Fruit fly (Drosophila melanogaster) whole organism, larva: ENCODE measurements around the gene eIF4G2.

Experiments
- noc ChIP-seq: fragments of 200-800 bp; sonication (Bioruptor generic); optimal IDR thresholded peaks from 3 replicates; lab custom pipeline; 2019; ENCODE audit warnings: missing biosample characterization, mild to moderate bottlenecking, missing genetic modification characterization, moderate library complexity

eIF4G2 gene

DNA sequence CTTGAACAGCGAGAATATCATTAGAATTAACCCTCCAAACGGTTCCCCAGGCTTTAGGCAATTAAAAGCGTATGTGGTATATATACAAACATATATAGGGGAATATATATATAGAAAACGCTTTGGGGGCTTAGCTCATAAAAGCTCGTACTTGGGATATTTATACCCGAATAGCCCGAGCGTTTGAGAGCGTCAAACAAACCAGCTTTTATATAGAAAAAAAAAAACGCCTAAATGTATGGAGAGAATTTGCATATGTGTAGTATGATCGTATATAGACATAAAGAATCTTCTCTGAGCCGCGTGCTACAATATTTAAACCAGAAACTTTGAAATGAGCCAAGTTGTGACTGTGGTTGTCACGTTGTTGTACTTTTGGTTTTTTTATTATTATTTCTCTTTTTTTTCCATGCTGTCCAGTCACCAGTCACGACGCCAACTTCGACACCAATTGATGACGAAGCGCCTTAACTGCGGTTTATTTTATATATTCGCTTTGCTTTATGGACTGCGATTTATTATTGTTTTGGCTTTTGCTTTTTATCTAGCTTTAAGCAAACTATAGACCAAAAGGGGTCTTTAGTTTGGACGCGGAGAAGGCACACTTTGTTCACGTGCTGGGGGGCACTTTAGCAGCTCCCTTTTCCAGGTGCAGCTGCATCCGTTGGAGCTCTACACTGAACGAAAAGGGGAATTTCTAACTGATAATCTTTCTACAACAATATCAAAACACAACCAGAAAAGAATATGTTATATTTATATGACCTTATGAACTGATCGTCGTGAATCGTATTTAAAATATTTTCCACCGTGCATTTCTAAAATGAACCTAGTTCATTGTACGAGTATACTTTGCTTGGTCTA is 32.0 kb downstream of the eIF4G2 start:
- TF ChIP-seq noc (tag; lab: Kevin White, UChicago) = no peak

- no peak for TF ChIP-seq noc (tag; lab: Kevin White, UChicago)
These were observed 33.9 kb downstream of the eIF4G2 start for dm6 chr3R:23784925-23785680.

- TF ChIP-seq noc (tag; lab: Kevin White, UChicago) = no peak
These were observed 35.1 kb downstream of the eIF4G2 start for dm6 chr3R:23783961-23784360.

- TF ChIP-seq noc (tag; lab: Kevin White, UChicago) = no peak
These were observed 35.7 kb downstream of the eIF4G2 start for dm6 chr3R:23783403-23783757.

dm6 chr3R:23782456-23783402 is 36.3 kb downstream of the eIF4G2 start:
- TF ChIP-seq noc (tag; lab: Kevin White, UChicago) = no peak

dm6 chr3R:23781466-23781935 is 37.5 kb downstream of the eIF4G2 start, which contains the start of the genes Nup98-96 and mbc:
Gene Nup98-96 (minus strand): TSS chr3R:23781621.
Gene mbc (plus strand): TSS chr3R:23781765.
- TF ChIP-seq noc (tag; lab: Kevin White, UChicago) = peak; percentile 80

DNA sequence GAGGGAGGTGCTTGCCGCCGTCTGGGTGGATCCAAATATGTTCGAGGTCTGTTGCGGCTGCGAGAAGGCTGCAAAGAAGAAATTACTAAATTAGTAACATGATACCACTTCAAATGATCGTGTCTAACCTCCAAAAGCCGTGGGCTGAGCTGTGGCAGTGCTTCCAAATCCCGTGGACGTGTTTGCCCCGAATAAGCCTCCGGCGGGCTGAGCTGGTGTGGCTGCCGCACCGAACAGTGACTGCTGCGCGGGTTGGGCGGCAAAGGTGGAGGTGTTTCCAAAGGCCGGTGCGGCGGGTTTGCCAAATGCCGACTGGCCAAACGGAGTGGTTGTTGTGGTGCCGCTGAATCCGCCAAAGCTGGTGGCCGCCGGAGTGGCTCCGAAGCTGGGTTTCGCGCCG is 38.3 kb downstream of the eIF4G2 start:
- TF ChIP-seq noc (tag; lab: Kevin White, UChicago) = no peak

dm6 chr3R:23773610-23774364 is 45.2 kb downstream of the eIF4G2 start, which contains the start of gene CG10208:
Gene CG10208 (minus strand): TSS chr3R:23774127.
- TF ChIP-seq noc (tag; lab: Kevin White, UChicago) = peak; percentile 39

DNA sequence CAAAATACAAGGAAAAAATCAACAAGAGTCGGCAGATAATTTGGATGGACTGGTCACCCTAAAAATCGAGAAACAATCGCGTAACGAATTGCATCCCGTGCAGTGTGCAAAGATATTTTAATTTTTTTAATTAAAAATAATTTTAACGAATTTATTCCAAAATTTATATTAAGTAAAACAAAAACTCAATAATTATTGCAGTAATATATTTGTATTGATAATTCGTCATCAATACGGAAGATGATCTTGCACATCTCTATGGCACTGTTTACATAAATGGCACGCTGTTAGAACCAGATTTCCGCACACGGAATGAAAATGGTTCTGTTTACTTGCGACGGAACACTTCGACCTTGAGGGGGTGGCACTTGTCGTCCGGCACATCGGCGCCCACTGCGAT is 46.2 kb downstream of the eIF4G2 start, which contains the start of gene tst:
TSS of gene tst (minus strand) at position 52 of the 400 bp plus-strand sequence.
- TF ChIP-seq noc (tag; lab: Kevin White, UChicago) = peak; percentile 90

dm6 chr3R:23767417-23767853 is 51.6 kb downstream of the eIF4G2 start, which contains the start of the genes CG10214 and CG10375:
Gene CG10214 (minus strand): TSS chr3R:23767488.
Gene CG10375 (plus strand): TSS chr3R:23767712.
- TF ChIP-seq noc (tag; lab: Kevin White, UChicago) = peak; percentile 69

DNA sequence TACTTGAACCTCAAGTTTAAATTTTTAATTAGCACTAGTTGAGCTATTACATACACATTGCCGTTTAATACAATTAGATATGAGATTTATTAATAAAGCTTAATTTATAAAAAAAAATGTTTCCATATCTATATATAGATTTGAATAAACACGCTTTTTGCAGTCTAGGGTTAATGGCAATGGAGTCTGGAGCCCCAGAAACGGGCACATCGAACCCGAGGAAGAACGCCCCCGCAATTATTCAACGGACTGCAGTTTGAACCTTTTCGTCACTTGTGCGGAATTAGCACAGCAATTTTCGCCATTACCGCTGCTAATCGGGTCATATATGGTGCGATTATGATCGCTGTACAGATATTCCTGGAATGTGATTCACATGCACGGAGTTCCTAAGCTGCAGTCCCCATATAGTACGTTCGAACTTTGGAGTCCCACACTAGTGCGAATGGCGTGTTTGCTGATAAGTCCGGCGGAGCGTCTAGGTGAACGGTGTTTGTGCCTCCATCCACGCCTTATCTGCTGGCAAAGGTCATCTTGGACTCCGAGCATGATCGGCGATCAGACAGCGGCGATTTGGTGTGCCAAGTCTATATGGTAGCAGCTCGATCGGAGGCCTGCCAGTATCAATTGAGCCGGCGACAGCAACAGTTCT is 55.3 kb downstream of the eIF4G2 start, which contains the start of gene Lsd-1:
TSS of gene Lsd-1 (plus strand) at position 236 of the 652 bp plus-strand sequence.
- peak; percentile 31 for TF ChIP-seq noc (tag; lab: Kevin White, UChicago)

- no peak for TF ChIP-seq noc (tag; lab: Kevin White, UChicago)
These were observed 56.0 kb downstream of the eIF4G2 start, which contains the start of gene udt for dm6 chr3R:23763015-23763414. Gene udt (minus strand): TSS chr3R:23763263.
